Worm (Caenorhabditis elegans) whole organism, L3 larva: ENCODE results near the gene C17F4.12.

Experiments
- ama-1 ChIP-seq: fragments of 150-350 bp; optimal IDR thresholded peaks from 2 replicates; lab custom pipeline; 2018
- nhr-12 ChIP-seq: fragments of 150-350 bp; optimal IDR thresholded peaks from 2 replicates; lab custom pipeline; 2014; ENCODE audit warnings: missing biosample characterization, missing genetic modification characterization
- skn-1 ChIP-seq: fragments of 150-350 bp; optimal IDR thresholded peaks from 2 replicates; lab custom pipeline; 2014; ENCODE audit warnings: missing biosample characterization, missing genetic modification characterization

- no peak for TF ChIP-seq nhr-12 (tag; lab: Kevin White, UChicago)
- no peak for TF ChIP-seq skn-1 (tag; lab: Kevin White, UChicago)
- TF ChIP-seq ama-1 (lab: Kevin White, UChicago) = no peak
Measured at ce11 chrII:3267815-3268214, 23.8 kb upstream of the C17F4.12 start.
